Fruit fly (Drosophila melanogaster) whole organism, embryonic: ENCODE results near the gene Idh3a.
A peak's percentile ranks its signal among the peaks of the same experiment; 100 is the strongest.

ENCODE experiments used
- Adf1 ChIP-seq: fragments of 200-800 bp; sonication (Bioruptor generic); IDR thresholded peaks from 2 replicates; pipeline ENCODE4 v1.3.6; 2022; ENCODE audit warnings: missing biosample characterization, missing genetic modification characterization
- Atf6 ChIP-seq: fragments of 200-800 bp; sonication (Bioruptor generic); IDR thresholded peaks from 2 replicates; pipeline ENCODE4 v1.3.6; 2022; ENCODE audit warnings: missing biosample characterization, missing genetic modification characterization
- Bgb ChIP-seq: fragments of 200-800 bp; sonication (Bioruptor generic); IDR thresholded peaks from 2 replicates; pipeline ENCODE4 v1.3.6; 2022; ENCODE audit warnings: missing biosample characterization, missing genetic modification characterization; ENCODE audit not compliant: partially characterized antibody
- CG10366 ChIP-seq: fragments of 200-800 bp; sonication (Bioruptor generic); IDR thresholded peaks from 2 replicates; pipeline ENCODE4 v1.3.6; 2022; ENCODE audit warnings: missing biosample characterization, missing genetic modification characterization
- CG11456 ChIP-seq: fragments of 200-800 bp; sonication (Bioruptor generic); IDR thresholded peaks from 3 replicates; pipeline ENCODE4 v1.3.6; 2022; ENCODE audit warnings: missing biosample characterization, missing genetic modification characterization
- CG11504 ChIP-seq: fragments of 200-800 bp; sonication (Bioruptor generic); optimal IDR thresholded peaks from 3 replicates; lab custom pipeline; 2019; ENCODE audit warnings: missing biosample characterization, mild to moderate bottlenecking, missing genetic modification characterization, moderate library complexity
- CG11695 ChIP-seq: fragments of 200-800 bp; sonication (Bioruptor generic); IDR thresholded peaks from 3 replicates; pipeline ENCODE4 v1.3.6; 2022; ENCODE audit warnings: missing biosample characterization, missing genetic modification characterization
- CG12071 ChIP-seq: fragments of 200-800 bp; sonication (Bioruptor generic); optimal IDR thresholded peaks from 3 replicates; lab custom pipeline; 2018; ENCODE audit warnings: missing biosample characterization, mild to moderate bottlenecking, missing genetic modification characterization
- CG14710 ChIP-seq: fragments of 200-800 bp; sonication (Bioruptor generic); optimal IDR thresholded peaks from 3 replicates; lab custom pipeline; 2019; ENCODE audit warnings: missing biosample characterization, mild to moderate bottlenecking, missing genetic modification characterization, moderate library complexity
- CG1529 ChIP-seq: fragments of 200-800 bp; sonication (Bioruptor generic); optimal IDR thresholded peaks from 3 replicates; lab custom pipeline; 2018; ENCODE audit warnings: missing biosample characterization, missing genetic modification characterization
- CG15514 ChIP-seq: fragments of 200-800 bp; sonication (Bioruptor generic); optimal IDR thresholded peaks from 3 replicates; lab custom pipeline; 2017; ENCODE audit warnings: missing biosample characterization, missing genetic modification characterization, mild to moderate bottlenecking, moderate library complexity, missing genetic modification reagents
- CG17912 ChIP-seq: fragments of 200-800 bp; sonication (Bioruptor generic); optimal IDR thresholded peaks from 2 replicates; lab custom pipeline; 2018; ENCODE audit warnings: missing biosample characterization, mild to moderate bottlenecking, missing genetic modification characterization
- CG18262 ChIP-seq: fragments of 200-800 bp; optimal IDR thresholded peaks from 3 replicates; lab custom pipeline; 2019; ENCODE audit warnings: missing biosample characterization, mild to moderate bottlenecking, missing genetic modification characterization, moderate library complexity
- CG2199 ChIP-seq: fragments of 200-800 bp; sonication (Bioruptor generic); IDR thresholded peaks from 3 replicates; pipeline ENCODE4 v1.3.6; 2022; ENCODE audit warnings: missing biosample characterization, missing genetic modification characterization
- CG31365 ChIP-seq: fragments of 200-800 bp; sonication (Bioruptor generic); optimal IDR thresholded peaks from 2 replicates; lab custom pipeline; 2018; ENCODE audit warnings: missing biosample characterization, mild to moderate bottlenecking, missing genetic modification characterization
- CG3163 ChIP-seq: fragments of 200-800 bp; sonication (Bioruptor generic); optimal IDR thresholded peaks from 3 replicates; lab custom pipeline; 2016; ENCODE audit warnings: missing biosample characterization, missing genetic modification characterization
- CG3847 ChIP-seq: fragments of 200-800 bp; sonication (Bioruptor generic); IDR thresholded peaks from 2 replicates; pipeline ENCODE4 v1.3.6; 2022; ENCODE audit warnings: missing biosample characterization, missing genetic modification characterization
- CG4360 ChIP-seq: fragments of 200-800 bp; sonication (Bioruptor generic); IDR thresholded peaks from 2 replicates; pipeline ENCODE4 v1.3.6; 2022; ENCODE audit warnings: missing biosample characterization, missing genetic modification characterization
- CG4820 ChIP-seq: fragments of 200-800 bp; sonication (Bioruptor generic); optimal IDR thresholded peaks from 3 replicates; lab custom pipeline; 2016; ENCODE audit warnings: missing biosample characterization, missing genetic modification characterization
- CG7963 ChIP-seq: fragments of 200-800 bp; sonication (Bioruptor generic); IDR thresholded peaks from 3 replicates; pipeline ENCODE4 v1.3.6; 2022; ENCODE audit warnings: missing biosample characterization, missing genetic modification characterization; ENCODE audit not compliant: partially characterized antibody
- CG9727 ChIP-seq: fragments of 200-800 bp; sonication (Bioruptor generic); optimal IDR thresholded peaks from 3 replicates; lab custom pipeline; 2017; ENCODE audit warnings: missing biosample characterization, mild to moderate bottlenecking, missing genetic modification characterization
- CrebB ChIP-seq: fragments of 200-800 bp; sonication (Bioruptor generic); optimal IDR thresholded peaks from 3 replicates; lab custom pipeline; 2018; ENCODE audit warnings: missing biosample characterization, mild to moderate bottlenecking, missing genetic modification characterization
- Dref ChIP-seq: fragments of 200-800 bp; sonication (Bioruptor generic); IDR thresholded peaks from 2 replicates; pipeline ENCODE4 v1.3.6; 2022; ENCODE audit warnings: missing biosample characterization, missing genetic modification characterization
- HmgZ ChIP-seq: fragments of 200-800 bp; sonication (Bioruptor generic); optimal IDR thresholded peaks from 2 replicates; lab custom pipeline; 2018; ENCODE audit warnings: missing biosample characterization, mild to moderate bottlenecking, missing genetic modification characterization
- Hmr ChIP-seq: fragments of 200-800 bp; sonication (Bioruptor generic); optimal IDR thresholded peaks from 3 replicates; lab custom pipeline; 2017; ENCODE audit warnings: mild to moderate bottlenecking, missing biosample characterization, missing genetic modification reagents, missing genetic modification characterization
- Hr78 ChIP-seq, 2 experiments: fragments of 200-800 bp in 1 of 2; fragments of >200 bp in 1 of 2; sonication (Bioruptor generic) in 1 of 2; optimal IDR thresholded peaks; 2 replicates each; lab custom pipeline; 2017 to 2019; ENCODE audit warnings: missing biosample characterization in 2 of 2, missing genetic modification characterization in 2 of 2, mild to moderate bottlenecking in 1 of 2, moderate library complexity in 1 of 2
- Taf1 ChIP-seq: fragments of 200-800 bp; sonication (Bioruptor generic); IDR thresholded peaks from 2 replicates; pipeline ENCODE4 v1.3.6; 2022; ENCODE audit warnings: missing biosample characterization, missing genetic modification characterization
- YL-1 ChIP-seq: fragments of 200-800 bp; sonication (Bioruptor generic); optimal IDR thresholded peaks from 3 replicates; lab custom pipeline; 2017; ENCODE audit warnings: missing biosample characterization, mild to moderate bottlenecking, missing genetic modification characterization
- ato ChIP-seq: fragments of 200-800 bp; sonication (Bioruptor generic); IDR thresholded peaks from 2 replicates; pipeline ENCODE4 v1.3.6; 2022; ENCODE audit warnings: missing biosample characterization, missing genetic modification characterization; ENCODE audit not compliant: partially characterized antibody
- chm ChIP-seq: fragments of 200-800 bp; sonication (Bioruptor generic); IDR thresholded peaks from 2 replicates; pipeline ENCODE4 v1.3.6; 2022; ENCODE audit warnings: missing biosample characterization, missing genetic modification characterization
- dmrt99B ChIP-seq: fragments of 200-800 bp; sonication (Bioruptor generic); optimal IDR thresholded peaks from 2 replicates; lab custom pipeline; 2018; ENCODE audit warnings: missing biosample characterization, mild to moderate bottlenecking, missing genetic modification characterization, moderate library complexity
- ewg ChIP-seq: fragments of 200-800 bp; sonication (Bioruptor generic); optimal IDR thresholded peaks from 3 replicates; lab custom pipeline; 2017; ENCODE audit warnings: mild to moderate bottlenecking, missing biosample characterization, missing genetic modification reagents, missing genetic modification characterization
- insv ChIP-seq, 2 experiments: fragments of 200-800 bp; sonication (Bioruptor generic); optimal IDR thresholded peaks; 3 replicates each; lab custom pipeline; 2016 to 2018; ENCODE audit warnings: missing biosample characterization in 2 of 2, missing genetic modification characterization in 2 of 2
- jumu ChIP-seq: fragments of 200-800 bp; sonication (Bioruptor generic); optimal IDR thresholded peaks from 3 replicates; lab custom pipeline; 2016; ENCODE audit warnings: missing biosample characterization, missing genetic modification characterization
- ken ChIP-seq: fragments of 200-800 bp; sonication (Bioruptor generic); IDR thresholded peaks from 3 replicates; pipeline ENCODE4 v1.3.6; 2022; ENCODE audit warnings: missing biosample characterization, missing genetic modification characterization
- kni ChIP-seq: fragments of 200-800 bp; sonication (Bioruptor generic); optimal IDR thresholded peaks from 3 replicates; lab custom pipeline; 2017; ENCODE audit warnings: mild to moderate bottlenecking, missing biosample characterization, missing genetic modification reagents, missing genetic modification characterization
- lilli ChIP-seq: fragments of 200-800 bp; sonication (Bioruptor generic); optimal IDR thresholded peaks from 3 replicates; lab custom pipeline; 2016; ENCODE audit warnings: missing biosample characterization, missing genetic modification characterization
- nmo ChIP-seq: fragments of 200-800 bp; sonication (Bioruptor generic); optimal IDR thresholded peaks from 2 replicates; lab custom pipeline; 2018; ENCODE audit warnings: missing biosample characterization, mild to moderate bottlenecking, missing genetic modification characterization, moderate library complexity
- phol ChIP-seq: fragments of 200-800 bp; sonication (Bioruptor generic); optimal IDR thresholded peaks from 3 replicates; lab custom pipeline; 2018; ENCODE audit warnings: missing biosample characterization, mild to moderate bottlenecking, missing genetic modification characterization, moderate library complexity
- sc ChIP-seq, 3 experiments: fragments of >200 bp in 2 of 3; fragments of 200-800 bp in 1 of 3; sonication (Bioruptor generic) in 1 of 3; optimal IDR thresholded peaks; 2 replicates in 2 of 3; 3 replicates in 1 of 3; lab custom pipeline; 2017; ENCODE audit warnings: mild to moderate bottlenecking in 1 of 3, missing biosample characterization in 1 of 3, missing genetic modification characterization in 1 of 3, missing genetic modification reagents in 1 of 3
- sd ChIP-seq: fragments of 200-800 bp; sonication (Bioruptor generic); optimal IDR thresholded peaks from 3 replicates; lab custom pipeline; 2018; ENCODE audit warnings: missing biosample characterization, mild to moderate bottlenecking, missing genetic modification characterization, moderate library complexity
- sob ChIP-seq: fragments of 200-800 bp; sonication (Bioruptor generic); IDR thresholded peaks from 2 replicates; pipeline ENCODE4 v1.3.6; 2022; ENCODE audit warnings: missing biosample characterization, missing genetic modification characterization
- tin ChIP-seq: fragments of 200-800 bp; sonication (Bioruptor generic); optimal IDR thresholded peaks from 3 replicates; lab custom pipeline; 2016; ENCODE audit warnings: missing biosample characterization, missing genetic modification characterization
- unc-4 ChIP-seq: fragments of 200-800 bp; sonication (Bioruptor generic); IDR thresholded peaks from 2 replicates; pipeline ENCODE4 v1.3.6; 2022; ENCODE audit warnings: missing biosample characterization, missing genetic modification characterization; ENCODE audit not compliant: partially characterized antibody
- vnd ChIP-seq: fragments of 200-800 bp; sonication (Bioruptor generic); IDR thresholded peaks from 3 replicates; pipeline ENCODE4 v1.3.6; 2022; ENCODE audit warnings: missing biosample characterization, missing genetic modification characterization; ENCODE audit not compliant: partially characterized antibody
- zfh1 ChIP-seq: fragments of 200-800 bp; sonication (Bioruptor generic); IDR thresholded peaks from 3 replicates; pipeline ENCODE4 v1.3.6; 2022; ENCODE audit warnings: missing biosample characterization, missing genetic modification characterization

Idh3a gene

DNA sequence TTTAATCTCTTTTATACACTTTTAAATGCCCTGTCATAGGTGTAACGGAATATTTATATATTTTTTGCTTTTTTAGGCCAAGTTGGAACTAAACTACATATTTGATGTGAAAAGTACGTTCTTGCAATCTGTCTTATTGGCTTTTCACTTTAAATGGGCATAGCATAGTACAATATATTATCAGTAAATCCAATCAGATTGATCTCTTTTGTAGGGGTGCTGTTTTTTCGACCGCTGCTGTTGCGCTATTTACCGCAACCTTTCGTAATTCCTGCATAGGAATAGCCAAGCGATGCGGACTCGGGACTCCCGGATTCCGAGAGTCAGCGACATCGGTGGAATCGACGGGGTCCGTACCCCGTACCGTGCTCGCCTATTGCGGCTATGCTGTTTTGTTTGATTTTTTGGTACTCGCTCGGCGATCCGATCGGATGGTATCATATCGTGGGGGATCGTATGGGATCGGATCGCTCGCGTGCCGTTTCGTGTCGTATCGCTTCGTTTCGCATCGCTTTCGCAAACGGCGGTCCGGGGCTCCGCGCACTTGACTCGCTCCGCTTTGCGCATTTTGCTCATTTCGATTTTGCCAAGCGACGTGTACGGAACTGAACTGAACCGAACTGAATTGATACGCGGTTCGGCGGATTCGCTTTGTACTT is 23.7 kb downstream of the Idh3a start (continued):
- no peak for TF ChIP-seq jumu (GFP tag; lab: Kevin White, UChicago)
- TF ChIP-seq CG10366 (GFP tag; lab: Robert Waterston, UW) = no peak
- no peak for TF ChIP-seq CG9727
- TF ChIP-seq Hmr (GFP tag; lab: Kevin White, UChicago) = peak; percentile 63
- TF ChIP-seq CG12071 (GFP tag; lab: Kevin White, UChicago) = peak; percentile 10
- no peak for TF ChIP-seq CG1529 (GFP tag; lab: Kevin White, UChicago)
- TF ChIP-seq tin = no peak
- TF ChIP-seq insv (GFP tag; optimal IDR thresholded peaks at IDR 0.05; lab: Kevin White, UChicago) = peak in 1 of 2 experiments; percentile 59
- TF ChIP-seq Dref (GFP tag; lab: Robert Waterston, UW) = no peak
- TF ChIP-seq CG14710 (tag; lab: Kevin White, UChicago) = no peak
- no peak for TF ChIP-seq zfh1 (GFP tag; lab: Robert Waterston, UW)
- no peak for TF ChIP-seq Hr78 (GFP tag; optimal IDR thresholded peaks at IDR 0.05; lab: Kevin White, UChicago)
- TF ChIP-seq, all 482 proteins: peak for 79

DNA sequence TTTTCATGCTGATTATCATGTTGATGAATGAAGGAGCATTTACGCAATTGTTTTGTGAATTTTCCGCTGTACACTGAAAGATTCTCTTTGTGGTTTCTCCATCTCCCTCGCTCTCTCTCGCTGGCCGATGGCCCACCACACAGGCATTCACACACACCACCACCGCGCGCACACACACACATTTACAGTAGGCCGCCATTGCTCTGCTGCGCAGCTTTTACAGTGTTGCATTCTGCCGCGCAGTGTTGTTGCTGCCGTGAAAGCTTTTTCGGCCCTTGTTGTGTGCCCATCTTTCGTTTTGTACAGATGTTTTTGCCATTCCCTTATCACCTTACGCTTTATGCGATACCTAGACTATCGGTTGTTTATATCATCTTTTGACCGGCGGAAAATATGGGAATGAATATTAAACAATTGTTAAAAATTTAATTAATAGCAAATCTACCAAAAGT is 24.8 kb downstream of the Idh3a start:
- TF ChIP-seq CG7963 (GFP tag; lab: Robert Waterston, UW) = peak; percentile 30; the same call in 1 of the 3 replicates
- TF ChIP-seq dmrt99B (tag; lab: Kevin White, UChicago) = no peak
- TF ChIP-seq Adf1 = peak; percentile 29
- TF ChIP-seq kni (GFP tag; lab: Kevin White, UChicago) = peak; percentile 15
- peak; percentile 12 for TF ChIP-seq sd (tag; lab: Kevin White, UChicago)
- no peak for TF ChIP-seq CG18262 (tag; lab: Kevin White, UChicago)
- peak; percentile 15 for TF ChIP-seq CG31365 (tag; lab: Kevin White, UChicago)
- TF ChIP-seq CG15514 = peak; percentile 81
- TF ChIP-seq Bgb (GFP tag; lab: Robert Waterston, UW) = peak; percentile 78
- TF ChIP-seq ken (GFP tag; lab: Robert Waterston, UW) = peak; percentile 52; the same call in 1 of the 3 replicates
- 0 out of 3 replicates have a peak, but pooled peaks have one; percentile 20 for TF ChIP-seq CG2199 (GFP tag; lab: Robert Waterston, UW)
- peak; percentile 97 for TF ChIP-seq phol
- TF ChIP-seq ato (GFP tag; lab: Robert Waterston, UW) = peak; percentile 50; the same call in 1 of the 2 replicates
- TF ChIP-seq YL-1 (GFP tag; lab: Kevin White, UChicago) = peak; percentile 33
- TF ChIP-seq CG4360 = peak; percentile 80
- TF ChIP-seq vnd (GFP tag; lab: Robert Waterston, UW) = 0 out of 3 replicates have a peak, but pooled peaks have one; percentile 37
- TF ChIP-seq ewg (GFP tag; lab: Kevin White, UChicago) = peak; percentile 95
- TF ChIP-seq nmo (GFP tag; lab: Kevin White, UChicago) = peak; percentile 6
- peak; percentile 17; the same call in 1 of the 2 replicates for TF ChIP-seq Atf6 (GFP tag; lab: Robert Waterston, UW)
- peak; percentile 42 for TF ChIP-seq CG3847
- 0 out of 2 replicates have a peak, but pooled peaks have one; percentile 13 for TF ChIP-seq Taf1 (GFP tag; lab: Robert Waterston, UW)
- peak; percentile 48; the same call in 1 of the 3 replicates for TF ChIP-seq CG11456 (GFP tag; lab: Robert Waterston, UW)
- no peak for TF ChIP-seq CG4820
- TF ChIP-seq sc (optimal IDR thresholded peaks at IDR 0.05; lab: Kevin White, UChicago) = no peak
- TF ChIP-seq sc (GFP tag; optimal IDR thresholded peaks at IDR 0.05; lab: Kevin White, UChicago) = no peak
- TF ChIP-seq CG11504 (tag; lab: Kevin White, UChicago) = peak; percentile 21
- TF ChIP-seq CrebB (tag; lab: Kevin White, UChicago) = peak; percentile 66
- TF ChIP-seq chm (GFP tag; lab: Robert Waterston, UW) = 0 out of 2 replicates have a peak, but pooled peaks have one; percentile 29
- TF ChIP-seq CG3163 (GFP tag; lab: Kevin White, UChicago) = peak; percentile 37
- TF ChIP-seq lilli (GFP tag; lab: Kevin White, UChicago) = peak; percentile 27
- peak; percentile 33 for TF ChIP-seq HmgZ (tag; lab: Kevin White, UChicago)
- peak; percentile 55 for TF ChIP-seq sob (GFP tag; lab: Robert Waterston, UW)
- peak; percentile 68 for TF ChIP-seq CG17912 (GFP tag; lab: Kevin White, UChicago)
- TF ChIP-seq CG11695 = no peak
- peak; percentile 80 for TF ChIP-seq unc-4 (GFP tag; lab: Robert Waterston, UW)
